Fruit fly (Drosophila melanogaster): ENCODE results near the gene eEF1delta.

Gene eEF1delta

dm6 chr2L:10238726-10239652 is 6.7 kb downstream of the eEF1delta start, which contains the start of gene me31B:
Gene me31B (plus strand): TSS chr2L:10239341.
- no peak for TF ChIP-seq Myc (optimal IDR thresholded peaks at IDR 0.05)
- TF ChIP-seq Hnf4 (GFP tag; optimal IDR thresholded peaks at IDR 0.05): peak; percentile 1
- peak; percentile 76 for TF ChIP-seq woc (GFP tag; optimal IDR thresholded peaks at IDR 0.05)

dm6 chr2L:10246785-10247190 is 14.5 kb downstream of the eEF1delta start, which contains the start of gene chico:
Gene chico (minus strand): TSS chr2L:10247078.
- TF ChIP-seq CG32264 (GFP tag; optimal IDR thresholded peaks at IDR 0.05) (no peak), sage (GFP tag; optimal IDR thresholded peaks at IDR 0.05) (no peak), Myc (optimal IDR thresholded peaks at IDR 0.05) (peak; percentile 38), Rel (GFP tag; optimal IDR thresholded peaks at IDR 0.05) (no peak), Rel (tag; optimal IDR thresholded peaks at IDR 0.05) (peak; percentile 18), Hr83 (GFP tag; optimal IDR thresholded peaks at IDR 0.05; ENCODE audit: poor library complexity, severe bottlenecking) (peak; percentile 4), foxo (GFP tag; optimal IDR thresholded peaks at IDR 0.05) (no peak), lola (GFP tag; optimal IDR thresholded peaks at IDR 0.05) (no peak), Jra (GFP tag; optimal IDR thresholded peaks at IDR 0.05) (peak; percentile 22), Abd-B (GFP tag; optimal IDR thresholded peaks at IDR 0.05) (no peak), Sp1 (GFP tag; optimal IDR thresholded peaks at IDR 0.05) (no peak), pan (optimal IDR thresholded peaks at IDR 0.05) (no peak), Dfd (GFP tag; optimal IDR thresholded peaks at IDR 0.05) (no peak)

- TF ChIP-seq Rel (GFP tag; optimal IDR thresholded peaks at IDR 0.05) (no peak), Rel (tag; optimal IDR thresholded peaks at IDR 0.05) (peak; percentile 7), usp (GFP tag; optimal IDR thresholded peaks at IDR 0.05) (no peak), OdsH (GFP tag; optimal IDR thresholded peaks at IDR 0.05) (no peak), GATAd (GFP tag; optimal IDR thresholded peaks at IDR 0.05) (no peak), brk (GFP tag; optimal IDR thresholded peaks at IDR 0.05) (no peak), dl (GFP tag; optimal IDR thresholded peaks at IDR 0.05; ENCODE audit: insufficient read depth in 1 of 2, partially characterized antibody in 2 of 2) (no peak), Hr83 (GFP tag; optimal IDR thresholded peaks at IDR 0.05; ENCODE audit: poor library complexity, severe bottlenecking) (no peak), Sp1 (GFP tag; optimal IDR thresholded peaks at IDR 0.05) (no peak), CrebA (GFP tag; optimal IDR thresholded peaks at IDR 0.05; ENCODE audit: borderline replicate concordance) (no peak)
Measured at dm6 chr2L:10249655-10250202, 17.4 kb downstream of the eEF1delta start.

- TF ChIP-seq jim (GFP tag; optimal IDR thresholded peaks at IDR 0.05) (peak; percentile 71), Dfd (GFP tag; optimal IDR thresholded peaks at IDR 0.05) (no peak), Jra (GFP tag; optimal IDR thresholded peaks at IDR 0.05) (peak; percentile 32), fru (GFP tag; optimal IDR thresholded peaks at IDR 0.05) (no peak), tai (GFP tag; optimal IDR thresholded peaks at IDR 0.05) (peak; percentile 60), foxo (GFP tag; optimal IDR thresholded peaks at IDR 0.05) (no peak)
Measured at dm6 chr2L:10250441-10250847, 18.1 kb downstream of the eEF1delta start, which contains the start of the genes bsk and CG31717. Gene bsk (minus strand): TSS chr2L:10250501. Gene CG31717 (plus strand): TSS chr2L:10250737.

- TF ChIP-seq br (GFP tag; optimal IDR thresholded peaks at IDR 0.05): no peak
- no peak for TF ChIP-seq Hr78 (GFP tag; optimal IDR thresholded peaks at IDR 0.05)
- no peak for TF ChIP-seq lola (GFP tag; optimal IDR thresholded peaks at IDR 0.05)
- no peak for TF ChIP-seq N (GFP tag; optimal IDR thresholded peaks at IDR 0.05)
Measured at dm6 chr2L:10251592-10251991, 19.3 kb downstream of the eEF1delta start, which contains the start of gene Ror. Gene Ror (plus strand): TSS chr2L:10251843.

- TF ChIP-seq woc (GFP tag; optimal IDR thresholded peaks at IDR 0.05): peak; percentile 41
- no peak for TF ChIP-seq ey (GFP tag; optimal IDR thresholded peaks at IDR 0.05)
- peak; percentile 40 for TF ChIP-seq sage (GFP tag; optimal IDR thresholded peaks at IDR 0.05)
Measured at dm6 chr2L:10255725-10256158, 23.4 kb downstream of the eEF1delta start, which contains the start of gene CG5676. Gene CG5676 (minus strand): TSS chr2L:10255891.

Data from whole organism, wandering third instar larva.